Worm (Caenorhabditis elegans): ENCODE data around the gene acd-3.
A peak's percentile ranks its signal among the peaks of the same experiment; 100 is the strongest.

The acd-3 gene

ce11 chrX:14885855-14886254 lies 36.8 kb downstream of the acd-3 start:
- TF ChIP-seq aha-1 (tag) (peak; percentile 60), nhr-41 (GFP tag; IDR thresholded peaks at IDR 0.05) (no peak), unc-62 (GFP tag; optimal IDR thresholded peaks at IDR 0.05 in 1 of 2) (peak in 1 of 2 experiments; percentile 13), unc-62 (tag; optimal IDR thresholded peaks at IDR 0.05) (no peak)

DNA sequence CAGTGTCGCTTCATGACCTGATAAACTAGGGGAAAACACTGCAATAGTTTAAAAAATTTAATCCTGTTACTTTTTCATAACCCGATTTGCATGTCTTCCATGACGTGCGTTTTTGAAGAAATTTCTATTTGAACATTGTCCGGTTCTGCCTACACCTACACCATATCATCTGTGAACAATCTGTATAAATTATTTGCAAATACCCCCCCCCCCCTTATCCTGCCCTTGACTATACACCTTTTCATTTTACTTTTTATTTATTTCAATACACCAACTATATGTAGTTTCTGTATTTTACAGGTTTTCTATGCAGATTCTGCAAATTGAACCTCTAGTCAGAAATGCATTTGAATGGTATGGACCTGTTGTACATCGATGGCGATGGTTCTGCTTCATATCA lies 39.1 kb downstream of the acd-3 start, which contains the start of gene daf-6:
Gene daf-6 (plus strand): TSS at position 301 of the 400 bp plus-strand sequence.
- no peak for TF ChIP-seq ceh-20 (GFP tag; IDR thresholded peaks at IDR 0.05)
- TF ChIP-seq snpc-4 (tag; optimal IDR thresholded peaks at IDR 0.05) = no peak
- no peak for TF ChIP-seq F49E8.2 (tag; optimal IDR thresholded peaks at IDR 0.05; ENCODE audit: borderline replicate concordance)
- TF ChIP-seq nhr-42 (GFP tag; IDR thresholded peaks at IDR 0.05) = no peak
- TF ChIP-seq dve-1 (tag; optimal IDR thresholded peaks at IDR 0.05; ENCODE audit: insufficient read depth) = no peak
- TF ChIP-seq saeg-2 (GFP tag; IDR thresholded peaks at IDR 0.05) = no peak
- TF ChIP-seq skn-1 (tag; optimal IDR thresholded peaks at IDR 0.05) = no peak
- no peak for TF ChIP-seq daf-12 (tag; optimal IDR thresholded peaks at IDR 0.05)
- TF ChIP-seq egl-43 (GFP tag; IDR thresholded peaks at IDR 0.05) = no peak

- TF ChIP-seq daf-19 (GFP tag; conservative IDR thresholded peaks at IDR 0.05) (no peak), gei-8 (GFP tag; optimal IDR thresholded peaks at IDR 0.05) (no peak), dve-1 (tag; optimal IDR thresholded peaks at IDR 0.05; ENCODE audit: insufficient read depth) (no peak), nhr-11 (tag; optimal IDR thresholded peaks at IDR 0.05) (no peak), mep-1 (tag; optimal IDR thresholded peaks at IDR 0.05) (peak; percentile 35), nhr-102 (tag; optimal IDR thresholded peaks at IDR 0.05) (no peak), egl-43 (GFP tag; IDR thresholded peaks at IDR 0.05) (no peak), lin-29 (GFP tag; IDR thresholded peaks at IDR 0.05) (no peak), skn-1 (tag; optimal IDR thresholded peaks at IDR 0.05) (no peak), F10B5.3 (tag; optimal IDR thresholded peaks at IDR 0.05) (no peak), aha-1 (tag) (peak; percentile 33), F44E2.7 (GFP tag; IDR thresholded peaks at IDR 0.05) (no peak), unc-62 (GFP tag; optimal IDR thresholded peaks at IDR 0.05 in 1 of 2) (peak in 1 of 2 experiments; percentile 97), unc-62 (tag; optimal IDR thresholded peaks at IDR 0.05) (no peak), pqm-1 (tag; optimal IDR thresholded peaks at IDR 0.05) (no peak), spr-1 (tag; optimal IDR thresholded peaks at IDR 0.05) (no peak), tag-97 (GFP tag; IDR thresholded peaks at IDR 0.05) (no peak), vab-7 (GFP tag; IDR thresholded peaks at IDR 0.05) (no peak), nhr-28 (tag; optimal IDR thresholded peaks at IDR 0.05) (peak; percentile 69), R02D3.7 (tag; optimal IDR thresholded peaks at IDR 0.05) (no peak), unc-130 (GFP tag; optimal IDR thresholded peaks at IDR 0.05) (no peak), ceh-32 (tag; optimal IDR thresholded peaks at IDR 0.05; ENCODE audit: poor library complexity) (no peak), tra-1 (GFP tag; IDR thresholded peaks at IDR 0.05) (peak; percentile 62; the same call in 1 of the 2 replicates), nhr-10 (tag; optimal IDR thresholded peaks at IDR 0.05) (no peak), ZK337.2 (GFP tag; IDR thresholded peaks at IDR 0.05) (no peak), cey-2 (tag; optimal IDR thresholded peaks at IDR 0.05; ENCODE audit: borderline replicate concordance, insufficient read depth) (no peak), mdt-29 (GFP tag; IDR thresholded peaks at IDR 0.05) (no peak), lin-15B (tag; optimal IDR thresholded peaks at IDR 0.05) (no peak), Y105C5A.15 (GFP tag; IDR thresholded peaks at IDR 0.05) (no peak), lsy-2 (tag; optimal IDR thresholded peaks at IDR 0.05) (no peak), nhr-25 (tag; optimal IDR thresholded peaks at IDR 0.05; ENCODE audit: borderline replicate concordance, insufficient read depth) (no peak), nhr-48 (tag; optimal IDR thresholded peaks at IDR 0.05) (no peak), php-3 (GFP tag; IDR thresholded peaks at IDR 0.05) (no peak), ceh-82 (tag; optimal IDR thresholded peaks at IDR 0.05) (no peak), lin-13 (GFP tag; optimal IDR thresholded peaks at IDR 0.05) (no peak), fos-1 (tag; optimal IDR thresholded peaks at IDR 0.05) (no peak), attf-4 (tag; optimal IDR thresholded peaks at IDR 0.05) (no peak), set-16 (GFP tag; IDR thresholded peaks at IDR 0.05) (no peak), mxl-3 (GFP tag; optimal IDR thresholded peaks at IDR 0.05) (peak; percentile 23), hmg-1.1 (GFP tag; IDR thresholded peaks at IDR 0.05) (no peak), spr-3 (GFP tag; optimal IDR thresholded peaks at IDR 0.05) (no peak)
Measured at ce11 chrX:14894380-14894779, 45.3 kb downstream of the acd-3 start.

All from whole organism, L4 larva.